Fruit fly (Drosophila melanogaster) whole organism, prepupa: Measurements from ENCODE around the gene Fit1.

ENCODE experiments used
- Blimp-1 ChIP-seq: fragments of 200-800 bp; sonication (Bioruptor generic); optimal IDR thresholded peaks from 3 replicates; lab custom pipeline; 2017; ENCODE audit warnings: missing biosample characterization, missing genetic modification characterization, mild to moderate bottlenecking, moderate library complexity, missing genetic modification reagents
- CG10631 ChIP-seq: fragments of 200-800 bp; sonication (Bioruptor generic); optimal IDR thresholded peaks from 2 replicates; lab custom pipeline; 2016; ENCODE audit warnings: missing biosample characterization, missing genetic modification characterization
- CG10669 ChIP-seq: fragments of 200-800 bp; sonication (Bioruptor generic); optimal IDR thresholded peaks from 3 replicates; lab custom pipeline; 2018; ENCODE audit warnings: missing biosample characterization, mild to moderate bottlenecking, missing genetic modification characterization, moderate library complexity
- CG11762 ChIP-seq: fragments of 200-800 bp; sonication (Bioruptor generic); optimal IDR thresholded peaks from 3 replicates; lab custom pipeline; 2016; ENCODE audit warnings: missing biosample characterization, missing genetic modification characterization; ENCODE audit not compliant: insufficient read depth
- CG1621 ChIP-seq: fragments of 200-800 bp; sonication (Bioruptor generic); optimal IDR thresholded peaks from 3 replicates; lab custom pipeline; 2018; ENCODE audit warnings: missing biosample characterization, mild to moderate bottlenecking, missing genetic modification characterization
- CG16779 ChIP-seq: fragments of 200-800 bp; sonication (Bioruptor generic); optimal IDR thresholded peaks from 3 replicates; lab custom pipeline; 2017; ENCODE audit warnings: missing biosample characterization, mild to moderate bottlenecking, missing genetic modification characterization
- CG3032 ChIP-seq: fragments of 200-800 bp; optimal IDR thresholded peaks from 2 replicates; lab custom pipeline; 2019; ENCODE audit warnings: missing biosample characterization, mild to moderate bottlenecking, missing genetic modification characterization, moderate library complexity
- CG32006 ChIP-seq: fragments of 200-800 bp; sonication (Bioruptor generic); optimal IDR thresholded peaks from 3 replicates; lab custom pipeline; 2017; ENCODE audit warnings: missing biosample characterization, mild to moderate bottlenecking, missing genetic modification characterization
- CG3919 ChIP-seq: fragments of 200-800 bp; sonication (Bioruptor generic); optimal IDR thresholded peaks from 3 replicates; lab custom pipeline; 2016; ENCODE audit warnings: missing biosample characterization, missing genetic modification characterization
- CG4318 ChIP-seq: fragments of 200-800 bp; sonication (Bioruptor generic); optimal IDR thresholded peaks from 3 replicates; lab custom pipeline; 2017; ENCODE audit warnings: missing biosample characterization, mild to moderate bottlenecking, missing genetic modification characterization
- CG6163 ChIP-seq: fragments of 200-800 bp; sonication (Bioruptor generic); IDR thresholded peaks from 3 replicates; pipeline ENCODE4 v1.3.6; 2022; ENCODE audit warnings: missing biosample characterization, missing genetic modification characterization
- CG6276 ChIP-seq: fragments of 200-800 bp; sonication (Bioruptor generic); optimal IDR thresholded peaks from 2 replicates; lab custom pipeline; 2017; ENCODE audit warnings: missing biosample characterization, mild to moderate bottlenecking, missing genetic modification characterization
- CG6808 ChIP-seq: fragments of 200-800 bp; sonication (Bioruptor generic); optimal IDR thresholded peaks from 3 replicates; lab custom pipeline; 2017; ENCODE audit warnings: missing biosample characterization, missing genetic modification characterization, mild to moderate bottlenecking, moderate library complexity, missing genetic modification reagents
- CG6854 ChIP-seq: fragments of 200-800 bp; sonication (Bioruptor generic); optimal IDR thresholded peaks from 2 replicates; lab custom pipeline; 2017; ENCODE audit warnings: missing biosample characterization, mild to moderate bottlenecking, missing genetic modification characterization
- CG7368 ChIP-seq: fragments of 200-800 bp; sonication (Bioruptor generic); optimal IDR thresholded peaks from 3 replicates; lab custom pipeline; 2016; ENCODE audit warnings: missing biosample characterization, missing genetic modification characterization
- CG8119 ChIP-seq: fragments of 200-800 bp; sonication (Bioruptor generic); IDR thresholded peaks from 3 replicates; pipeline ENCODE4 v1.3.6; 2022; ENCODE audit warnings: missing biosample characterization, missing genetic modification characterization
- CG8632 ChIP-seq: fragments of 200-800 bp; sonication (Bioruptor generic); optimal IDR thresholded peaks from 3 replicates; lab custom pipeline; 2016; ENCODE audit warnings: missing biosample characterization, missing genetic modification characterization
- Eip78C ChIP-seq: fragments of 200-800 bp; sonication (Bioruptor generic); peaks from one replicate; lab custom pipeline; 2016; ENCODE audit warnings: missing biosample characterization, missing genetic modification characterization
- Ets21C ChIP-seq: fragments of 200-800 bp; sonication (Bioruptor generic); optimal IDR thresholded peaks from 3 replicates; lab custom pipeline; 2016; ENCODE audit warnings: missing biosample characterization, missing genetic modification characterization
- Ets96B ChIP-seq: fragments of 200-800 bp; optimal IDR thresholded peaks from 2 replicates; lab custom pipeline; 2019; ENCODE audit warnings: missing biosample characterization, mild to moderate bottlenecking, missing genetic modification characterization, moderate library complexity
- Gug ChIP-seq: fragments of 200-800 bp; sonication (Bioruptor generic); IDR thresholded peaks from 2 replicates; pipeline ENCODE4 v1.3.6; 2022; ENCODE audit warnings: missing biosample characterization, missing genetic modification characterization
- Hr38 ChIP-seq: sonication (Bioruptor generic); optimal IDR thresholded peaks from 2 replicates; lab custom pipeline; 2016; ENCODE audit warnings: missing biosample characterization, missing genetic modification characterization
- Hr39 ChIP-seq: fragments of 200-800 bp; sonication (Bioruptor generic); optimal IDR thresholded peaks from 2 replicates; lab custom pipeline; 2016; ENCODE audit warnings: missing biosample characterization, missing genetic modification characterization
- Met ChIP-seq: fragments of 200-800 bp; sonication (Bioruptor generic); optimal IDR thresholded peaks from 3 replicates; lab custom pipeline; 2016; ENCODE audit warnings: missing biosample characterization, missing genetic modification characterization
- OdsH ChIP-seq: fragments of 200-800 bp; sonication (Bioruptor generic); optimal IDR thresholded peaks from 3 replicates; lab custom pipeline; 2016; ENCODE audit warnings: missing biosample characterization, missing genetic modification characterization
- Sox102F ChIP-seq: fragments of 200-800 bp; sonication (Bioruptor generic); optimal IDR thresholded peaks from 2 replicates; lab custom pipeline; 2016; ENCODE audit warnings: missing biosample characterization, mild to moderate bottlenecking, missing genetic modification characterization
- Sox14 ChIP-seq: fragments of 200-800 bp; sonication (Bioruptor generic); optimal IDR thresholded peaks from 3 replicates; lab custom pipeline; 2016; ENCODE audit warnings: missing biosample characterization, missing genetic modification characterization
- Sox15 ChIP-seq: fragments of 200-800 bp; sonication (Bioruptor generic); optimal IDR thresholded peaks from 3 replicates; lab custom pipeline; 2016; ENCODE audit warnings: missing biosample characterization, missing genetic modification characterization
- acj6 ChIP-seq: fragments of 200-800 bp; sonication (Bioruptor generic); optimal IDR thresholded peaks from 3 replicates; lab custom pipeline; 2016; ENCODE audit warnings: missing biosample characterization, missing genetic modification characterization
- cyc ChIP-seq: fragments of 200-800 bp; sonication (Bioruptor generic); optimal IDR thresholded peaks from 3 replicates; lab custom pipeline; 2016; ENCODE audit warnings: missing biosample characterization, missing genetic modification characterization
- dsx ChIP-seq: fragments of 200-800 bp; optimal IDR thresholded peaks from 3 replicates; lab custom pipeline; 2019; ENCODE audit warnings: missing biosample characterization, mild to moderate bottlenecking, missing genetic modification characterization, moderate library complexity; ENCODE audit not compliant: poor library complexity, severe bottlenecking
- eg ChIP-seq: fragments of 200-800 bp; sonication (Bioruptor generic); IDR thresholded peaks from 3 replicates; pipeline ENCODE4 v1.3.6; 2022; ENCODE audit warnings: missing biosample characterization, missing genetic modification characterization
- esn ChIP-seq: fragments of 200-800 bp; sonication (Bioruptor generic); optimal IDR thresholded peaks from 2 replicates; lab custom pipeline; 2016; ENCODE audit warnings: missing biosample characterization, mild to moderate bottlenecking, missing genetic modification characterization, moderate library complexity
- fd59A ChIP-seq: fragments of 200-800 bp; sonication (Bioruptor generic); optimal IDR thresholded peaks from 2 replicates; lab custom pipeline; 2017; ENCODE audit warnings: missing biosample characterization, mild to moderate bottlenecking, missing genetic modification characterization, missing genetic modification reagents
- fkh ChIP-seq: fragments of 200-800 bp; sonication (Bioruptor generic); optimal IDR thresholded peaks from 3 replicates; lab custom pipeline; 2017; ENCODE audit warnings: missing biosample characterization, mild to moderate bottlenecking, missing genetic modification characterization, moderate library complexity
- lz ChIP-seq: fragments of 200-800 bp; sonication (Bioruptor generic); optimal IDR thresholded peaks from 3 replicates; lab custom pipeline; 2016; ENCODE audit warnings: missing biosample characterization, missing genetic modification characterization
- pdm3 ChIP-seq: fragments of 200-800 bp; sonication (Bioruptor generic); optimal IDR thresholded peaks from 3 replicates; lab custom pipeline; 2016; ENCODE audit warnings: missing biosample characterization, missing genetic modification characterization
- salr ChIP-seq, 2 experiments: fragments of 200-800 bp; sonication (Bioruptor generic); optimal IDR thresholded peaks; 3 replicates each; lab custom pipeline; 2016 to 2018; ENCODE audit warnings: missing biosample characterization in 2 of 2, missing genetic modification characterization in 2 of 2, mild to moderate bottlenecking in 1 of 2
- ss ChIP-seq, 2 experiments: fragments of 200-800 bp; sonication (Bioruptor generic); optimal IDR thresholded peaks; 2 replicates in 1 of 2; 3 replicates in 1 of 2; lab custom pipeline; 2017 to 2018; ENCODE audit warnings: mild to moderate bottlenecking in 2 of 2, missing biosample characterization in 2 of 2, missing genetic modification characterization in 2 of 2, moderate library complexity in 1 of 2
- topi ChIP-seq: fragments of 200-800 bp; sonication (Bioruptor generic); optimal IDR thresholded peaks from 3 replicates; lab custom pipeline; 2016; ENCODE audit warnings: missing biosample characterization, missing genetic modification characterization
- vri ChIP-seq: fragments of 200-800 bp; sonication (Bioruptor generic); optimal IDR thresholded peaks from 3 replicates; lab custom pipeline; 2016; ENCODE audit warnings: missing biosample characterization, mild to moderate bottlenecking, missing genetic modification characterization

Gene Fit1

DNA sequence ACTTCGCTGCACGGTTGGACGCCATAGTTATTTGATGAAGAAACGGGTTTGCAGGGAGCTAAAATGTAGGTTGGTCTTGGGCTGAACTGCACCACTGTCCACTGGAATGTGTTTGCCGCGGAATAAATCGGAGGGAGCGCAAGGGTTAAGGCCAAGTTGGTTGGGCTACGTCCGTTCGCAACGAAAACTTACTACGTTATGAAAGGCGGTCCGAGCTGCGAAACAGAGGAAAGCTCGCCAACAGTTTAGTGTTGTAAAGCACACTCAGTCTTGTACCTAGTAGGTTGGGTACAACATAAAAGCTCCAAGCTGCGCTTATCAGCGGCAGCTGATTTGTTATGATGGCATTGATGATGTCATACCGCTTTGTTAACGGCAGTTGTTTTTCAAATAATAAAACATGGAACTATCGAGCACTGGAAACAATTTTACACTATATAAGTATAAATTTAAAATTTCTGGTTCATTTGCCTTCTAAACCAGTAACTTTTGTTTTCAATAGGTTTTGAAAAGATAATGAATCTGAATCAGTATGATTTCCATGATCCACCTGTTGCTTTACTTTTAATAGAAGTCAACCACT, 18.9 kb downstream of the Fit1 start, which contains the start of gene Chd64 (continued):
- no peak for TF ChIP-seq acj6 (GFP tag; lab: Kevin White, UChicago)
- TF ChIP-seq salr (GFP tag; optimal IDR thresholded peaks at IDR 0.05; lab: Kevin White, UChicago): no peak
- no peak for TF ChIP-seq CG8632
- no peak for TF ChIP-seq Met (GFP tag; lab: Kevin White, UChicago)
- peak; percentile 76 for TF ChIP-seq CG6854 (GFP tag; lab: Kevin White, UChicago)
- peak; percentile 61 for TF ChIP-seq Sox102F
- no peak for TF ChIP-seq Ets21C (GFP tag; lab: Kevin White, UChicago)
- no peak for TF ChIP-seq Gug (GFP tag; lab: Robert Waterston, UW)
- no peak for TF ChIP-seq CG6808 (GFP tag; lab: Kevin White, UChicago)
- peak; percentile 98 for TF ChIP-seq vri (GFP tag; lab: Kevin White, UChicago)
- peak; percentile 54 for TF ChIP-seq CG16779 (tag; lab: Kevin White, UChicago)
- TF ChIP-seq CG6163: 0 out of 3 replicates have a peak, but pooled peaks have one; percentile 43
- TF ChIP-seq Sox14 (GFP tag; lab: Kevin White, UChicago): no peak
- no peak for TF ChIP-seq OdsH (GFP tag; lab: Kevin White, UChicago)
- TF ChIP-seq Sox15: no peak
- peak; percentile 64; the same call in 2 of the 3 replicates for TF ChIP-seq eg (GFP tag; lab: Robert Waterston, UW)
- TF ChIP-seq CG1621 (tag; lab: Kevin White, UChicago): no peak
- no peak for TF ChIP-seq fd59A (GFP tag; lab: Kevin White, UChicago)
- TF ChIP-seq CG6276: no peak
- TF ChIP-seq lz (GFP tag; lab: Kevin White, UChicago): peak; percentile 50
- peak; percentile 27 for TF ChIP-seq CG3032 (tag; lab: Kevin White, UChicago)
- TF ChIP-seq Ets96B (tag; lab: Kevin White, UChicago): no peak
- peak; percentile 21 for TF ChIP-seq CG7368
- no peak for TF ChIP-seq Hr39
- no peak for TF ChIP-seq CG11762 (GFP tag; lab: Kevin White, UChicago)
- TF ChIP-seq pdm3 (GFP tag; lab: Kevin White, UChicago): no peak
- peak; percentile 45 for TF ChIP-seq topi (GFP tag; lab: Kevin White, UChicago)
- no peak for TF ChIP-seq cyc
- peak; percentile 1 for TF ChIP-seq fkh (GFP tag; lab: Kevin White, UChicago)
- no peak for TF ChIP-seq Hr38 (GFP tag; lab: Kevin White, UChicago)
- TF ChIP-seq CG10669 (GFP tag; lab: Kevin White, UChicago): no peak

dm6 chr3L:4125709-4126108, 22.3 kb downstream of the Fit1 start:
- TF ChIP-seq Eip78C (GFP tag; lab: Kevin White, UChicago) (no peak), CG3919 (no peak), CG4318 (GFP tag; lab: Kevin White, UChicago) (no peak), acj6 (GFP tag; lab: Kevin White, UChicago) (no peak), ss (GFP tag; optimal IDR thresholded peaks at IDR 0.05; lab: Kevin White, UChicago) (no peak)

DNA sequence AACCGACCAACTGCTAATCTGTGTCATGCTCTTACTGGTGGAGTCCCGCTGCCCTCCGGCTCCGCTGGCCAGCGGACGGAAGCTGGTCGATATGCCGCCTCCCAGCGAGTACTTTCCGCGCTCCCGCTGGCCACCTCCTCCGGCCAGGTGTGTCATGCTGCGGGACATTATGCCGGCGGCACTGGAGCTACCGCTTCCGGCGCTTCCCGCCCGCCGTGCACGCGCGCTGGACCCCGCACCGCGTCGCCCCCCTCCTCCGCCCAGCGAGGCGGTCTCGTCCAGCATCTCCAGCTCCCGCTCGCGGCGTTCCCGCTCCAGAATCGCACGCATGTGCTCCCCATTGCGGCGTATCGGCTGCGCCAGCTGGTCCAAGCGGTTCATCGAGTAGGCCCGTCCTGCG, 25.2 kb downstream of the Fit1 start:
- TF ChIP-seq Hr39: no peak
- no peak for TF ChIP-seq Blimp-1 (GFP tag; lab: Kevin White, UChicago)
- no peak for TF ChIP-seq acj6 (GFP tag; lab: Kevin White, UChicago)
- no peak for TF ChIP-seq CG8632
- no peak for TF ChIP-seq CG10631
- TF ChIP-seq CG8119 (GFP tag; lab: Robert Waterston, UW): no peak
- TF ChIP-seq CG32006: no peak
- no peak for TF ChIP-seq Ets21C (GFP tag; lab: Kevin White, UChicago)
- no peak for TF ChIP-seq dsx (GFP tag; lab: Kevin White, UChicago)
- TF ChIP-seq salr (GFP tag; optimal IDR thresholded peaks at IDR 0.05; lab: Kevin White, UChicago): no peak
- TF ChIP-seq OdsH (GFP tag; lab: Kevin White, UChicago): no peak
- no peak for TF ChIP-seq esn (GFP tag; lab: Kevin White, UChicago)
- no peak for TF ChIP-seq topi (GFP tag; lab: Kevin White, UChicago)
- TF ChIP-seq Sox14 (GFP tag; lab: Kevin White, UChicago): no peak
- TF ChIP-seq lz (GFP tag; lab: Kevin White, UChicago): no peak
- no peak for TF ChIP-seq CG6854 (GFP tag; lab: Kevin White, UChicago)
